Worm (Caenorhabditis elegans): ENCODE measurements around the gene apc-17.

DNA sequence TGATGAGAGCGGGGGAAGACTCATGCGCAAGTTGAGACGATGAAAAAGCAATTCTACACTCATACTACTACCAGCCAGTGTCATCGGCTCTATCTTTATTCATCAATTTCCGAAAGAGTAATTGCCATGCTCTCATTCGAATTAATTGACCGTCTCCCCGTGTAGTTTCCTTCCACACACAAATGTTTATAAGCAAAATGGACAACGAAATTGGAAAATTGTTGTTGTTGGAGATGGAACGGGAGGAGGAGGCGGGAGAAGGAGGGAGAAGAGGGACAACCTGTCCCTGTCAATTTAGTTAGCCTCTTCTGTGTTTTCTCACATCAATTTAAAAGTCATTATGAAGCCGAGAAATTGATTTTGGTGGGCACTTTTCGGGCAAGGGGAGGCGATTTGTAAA lies 35.4 kb upstream of the apc-17 start:
- no peak for TF ChIP-seq ref-1 (GFP tag; conservative IDR thresholded peaks at IDR 0.05)
- no peak for TF ChIP-seq med-1 (GFP tag; optimal IDR thresholded peaks at IDR 0.05; ENCODE audit: insufficient read depth)

Measured in whole organism, midembryonic.